Fruit fly (Drosophila melanogaster) whole organism, wandering third instar larva: Measurements from ENCODE around the gene sphinx1.
A peak's percentile ranks its signal among the peaks of the same experiment; 100 is the strongest.

Experiments
- CG32264 ChIP-seq: fragments of 200-800 bp; sonication (Bioruptor generic); optimal IDR thresholded peaks from 2 replicates; lab custom pipeline; 2016; ENCODE audit warnings: missing biosample characterization, missing genetic modification characterization
- CG9705 ChIP-seq: fragments of 200-800 bp; sonication (Bioruptor generic); optimal IDR thresholded peaks from 2 replicates; lab custom pipeline; 2018; ENCODE audit warnings: missing biosample characterization, mild to moderate bottlenecking, missing genetic modification characterization
- CrebA ChIP-seq: fragments of 200-800 bp; sonication (Bioruptor generic); optimal IDR thresholded peaks from 2 replicates; lab custom pipeline; 2016; ENCODE audit warnings: missing biosample characterization, mild to moderate bottlenecking, missing genetic modification characterization, borderline replicate concordance
- Dfd ChIP-seq: fragments of >200 bp; optimal IDR thresholded peaks from 2 replicates; lab custom pipeline; 2017; ENCODE audit warnings: missing biosample characterization, missing genetic modification characterization
- Dif ChIP-seq: fragments of 200-275, 200-300 bp; sonication (Bioruptor generic); optimal IDR thresholded peaks from 2 replicates; lab custom pipeline; 2018; ENCODE audit warnings: missing biosample characterization, missing genetic modification characterization; ENCODE audit not compliant: partially characterized antibody
- GATAd ChIP-seq: sonication (Bioruptor generic); optimal IDR thresholded peaks from 2 replicates; lab custom pipeline; 2016; ENCODE audit warnings: missing biosample characterization, missing genetic modification characterization
- HLH106 ChIP-seq: fragments of 200-800 bp; optimal IDR thresholded peaks from 3 replicates; lab custom pipeline; 2019; ENCODE audit warnings: missing biosample characterization, mild to moderate bottlenecking, missing genetic modification characterization, moderate library complexity
- Hnf4 ChIP-seq: fragments of 200-800 bp; sonication (Bioruptor generic); optimal IDR thresholded peaks from 2 replicates; lab custom pipeline; 2016; ENCODE audit warnings: missing biosample characterization, mild to moderate bottlenecking, missing genetic modification characterization
- Hr78 ChIP-seq: fragments of >200 bp; optimal IDR thresholded peaks from 2 replicates; lab custom pipeline; 2017; ENCODE audit warnings: missing biosample characterization, missing genetic modification characterization
- Hr83 ChIP-seq: fragments of 200-300 bp; sonication (Bioruptor generic); optimal IDR thresholded peaks from 2 replicates; lab custom pipeline; 2016; ENCODE audit warnings: missing biosample characterization, mild to moderate bottlenecking, missing genetic modification characterization, moderate library complexity; ENCODE audit not compliant: poor library complexity, severe bottlenecking
- Jra ChIP-seq: sonication (Bioruptor generic); optimal IDR thresholded peaks from 2 replicates; lab custom pipeline; 2016; ENCODE audit warnings: missing biosample characterization, missing genetic modification characterization
- Mio ChIP-seq: sonication (Bioruptor generic); optimal IDR thresholded peaks from 2 replicates; lab custom pipeline; 2016; ENCODE audit warnings: missing biosample characterization, missing genetic modification characterization
- Myc ChIP-seq: fragments of >200 bp; optimal IDR thresholded peaks from 2 replicates; lab custom pipeline; 2017
- OdsH ChIP-seq: fragments of 200-800 bp; sonication (Bioruptor generic); optimal IDR thresholded peaks from 2 replicates; lab custom pipeline; 2016; ENCODE audit warnings: missing biosample characterization, mild to moderate bottlenecking, missing genetic modification characterization
- Rel ChIP-seq, 2 experiments: fragments of 200-800 bp; sonication (Bioruptor generic) in 1 of 2; optimal IDR thresholded peaks; 2 replicates in 1 of 2; 3 replicates in 1 of 2; lab custom pipeline; 2016 to 2019; ENCODE audit warnings: mild to moderate bottlenecking in 2 of 2, missing biosample characterization in 2 of 2, missing genetic modification characterization in 2 of 2, moderate library complexity in 1 of 2
- Sp1 ChIP-seq: fragments of 200-800 bp; sonication (Bioruptor generic); optimal IDR thresholded peaks from 3 replicates; lab custom pipeline; 2019; ENCODE audit warnings: missing biosample characterization, mild to moderate bottlenecking, missing genetic modification characterization, moderate library complexity
- Vsx2 ChIP-seq: fragments of 200-300, 225-300 bp; sonication (Bioruptor generic); optimal IDR thresholded peaks from 2 replicates; lab custom pipeline; 2018; ENCODE audit warnings: missing biosample characterization, missing genetic modification characterization; ENCODE audit not compliant: partially characterized antibody
- br ChIP-seq: fragments of 200-800 bp; sonication (Bioruptor generic); optimal IDR thresholded peaks from 2 replicates; lab custom pipeline; 2016; ENCODE audit warnings: missing biosample characterization, missing genetic modification characterization
- brk ChIP-seq: fragments of 200-800 bp; sonication (Bioruptor generic); optimal IDR thresholded peaks from 2 replicates; lab custom pipeline; 2016; ENCODE audit warnings: missing biosample characterization, mild to moderate bottlenecking, missing genetic modification characterization
- dl ChIP-seq, 2 experiments: fragments of 175-275, 200-275 bp in 1 of 2; fragments of 200-275 bp in 1 of 2; sonication (Bioruptor generic); optimal IDR thresholded peaks; lab custom pipeline; 2018; ENCODE audit warnings: mild to moderate bottlenecking in 2 of 2, missing biosample characterization in 2 of 2, missing genetic modification characterization in 2 of 2, moderate library complexity in 2 of 2; ENCODE audit not compliant: partially characterized antibody in 2 of 2, insufficient read depth in 1 of 2
- dmrt93B ChIP-seq: fragments of 200-800 bp; sonication (Bioruptor generic); optimal IDR thresholded peaks from 2 replicates; lab custom pipeline; 2018; ENCODE audit warnings: missing biosample characterization, mild to moderate bottlenecking, missing genetic modification characterization
- ey ChIP-seq: fragments of 200-800 bp; sonication (Bioruptor generic); optimal IDR thresholded peaks from 2 replicates; lab custom pipeline; 2016; ENCODE audit warnings: missing biosample characterization, missing genetic modification characterization
- foxo ChIP-seq, 2 experiments: fragments of 200-800 bp; sonication (Bioruptor generic); optimal IDR thresholded peaks; 2 replicates in 1 of 2; 3 replicates in 1 of 2; lab custom pipeline; 2016 to 2017; ENCODE audit warnings: missing biosample characterization in 2 of 2, missing genetic modification characterization in 2 of 2
- fru ChIP-seq: fragments of 200-800 bp; sonication (Bioruptor generic); optimal IDR thresholded peaks from 3 replicates; lab custom pipeline; 2016; ENCODE audit warnings: missing biosample characterization, mild to moderate bottlenecking, missing genetic modification characterization
- h ChIP-seq: fragments of 200-800 bp; sonication (Bioruptor generic); optimal IDR thresholded peaks from 3 replicates; lab custom pipeline; 2016; ENCODE audit warnings: missing biosample characterization, mild to moderate bottlenecking, missing genetic modification characterization
- jim ChIP-seq: fragments of 175-275, 200-325 bp; sonication (Bioruptor generic); optimal IDR thresholded peaks from 2 replicates; lab custom pipeline; 2016; ENCODE audit warnings: missing biosample characterization, mild to moderate bottlenecking, missing genetic modification characterization
- lola ChIP-seq: fragments of >200 bp; optimal IDR thresholded peaks from 2 replicates; lab custom pipeline; 2017; ENCODE audit warnings: missing biosample characterization, missing genetic modification characterization
- psq ChIP-seq: fragments of 200-800 bp; sonication (Bioruptor generic); optimal IDR thresholded peaks from 3 replicates; lab custom pipeline; 2017; ENCODE audit warnings: missing biosample characterization, mild to moderate bottlenecking, missing genetic modification characterization, moderate library complexity
- rgr ChIP-seq: fragments of 200-800 bp; sonication (Bioruptor generic); optimal IDR thresholded peaks from 3 replicates; lab custom pipeline; 2016; ENCODE audit warnings: missing biosample characterization, mild to moderate bottlenecking, missing genetic modification characterization
- sage ChIP-seq: fragments of 200-800 bp; sonication (Bioruptor generic); optimal IDR thresholded peaks from 2 replicates; lab custom pipeline; 2016; ENCODE audit warnings: missing biosample characterization, mild to moderate bottlenecking, missing genetic modification characterization
- sv ChIP-seq: fragments of 200-800 bp; sonication (Bioruptor generic); optimal IDR thresholded peaks from 3 replicates; lab custom pipeline; 2016; ENCODE audit warnings: missing biosample characterization, missing genetic modification characterization
- tai ChIP-seq: sonication (Bioruptor generic); optimal IDR thresholded peaks from 2 replicates; lab custom pipeline; 2016; ENCODE audit warnings: missing biosample characterization, missing genetic modification characterization
- usp ChIP-seq: fragments of >200 bp; optimal IDR thresholded peaks from 2 replicates; lab custom pipeline; 2017; ENCODE audit warnings: missing biosample characterization, missing genetic modification characterization
- woc ChIP-seq: sonication (Bioruptor generic); optimal IDR thresholded peaks from 2 replicates; lab custom pipeline; 2016; ENCODE audit warnings: missing biosample characterization, mild to moderate bottlenecking, missing genetic modification characterization

sphinx1 gene

DNA sequence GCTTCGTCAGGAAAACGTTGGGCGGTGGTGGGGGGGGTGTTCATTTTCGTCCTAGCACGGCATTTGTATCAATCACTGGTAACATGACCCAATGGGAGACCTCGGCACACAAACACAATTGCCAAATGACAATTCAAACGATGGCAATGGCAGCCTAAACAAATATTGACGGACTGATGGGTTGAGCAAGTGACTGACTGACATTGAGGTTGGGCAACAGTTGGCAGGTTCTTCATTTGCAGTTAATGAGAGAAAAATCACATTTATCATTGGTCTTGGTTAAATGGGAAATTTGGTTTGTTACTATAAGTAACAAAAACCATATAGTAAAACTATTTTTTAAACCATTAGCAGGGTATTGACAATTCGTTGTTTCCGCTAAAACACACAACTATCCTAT, 9.9 kb upstream of the sphinx1 start:
- TF ChIP-seq psq (GFP tag; lab: Kevin White, UChicago) (no peak), CrebA (GFP tag; lab: Kevin White, UChicago) (no peak), brk (GFP tag; lab: Kevin White, UChicago) (no peak), dmrt93B (no peak), CG32264 (GFP tag; lab: Kevin White, UChicago) (no peak), sv (GFP tag; lab: Kevin White, UChicago) (no peak), rgr (no peak)

DNA sequence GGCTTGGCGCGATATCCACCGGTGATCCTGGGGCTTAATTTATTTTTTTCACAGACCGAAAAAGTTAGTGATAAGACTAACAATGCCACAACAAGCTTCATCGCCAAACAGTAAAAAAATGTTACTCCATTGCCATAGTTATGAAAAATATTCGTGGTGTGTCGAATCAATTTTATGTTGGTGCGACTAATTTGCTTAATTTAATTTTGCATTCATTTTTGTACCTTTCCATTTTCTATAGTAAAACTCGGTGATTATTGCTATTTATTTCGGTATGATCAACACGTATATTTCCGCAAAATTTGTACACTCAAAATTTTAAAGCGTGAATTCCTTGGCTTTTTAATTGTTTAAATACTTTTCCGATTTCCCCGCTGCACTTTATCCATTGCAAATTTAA, 1.4 kb upstream of the sphinx1 start, which contains the start of gene sphinx2:
TSS of gene sphinx2 (minus strand) at position 101 of the 400 bp plus-strand sequence.
- TF ChIP-seq psq (GFP tag; lab: Kevin White, UChicago), result no peak
- TF ChIP-seq sage (GFP tag; lab: Kevin White, UChicago), result no peak
- no peak for TF ChIP-seq ey (GFP tag; lab: Kevin White, UChicago)
- TF ChIP-seq foxo (GFP tag; optimal IDR thresholded peaks at IDR 0.05; lab: Kevin White, UChicago), result no peak
- no peak for TF ChIP-seq fru (GFP tag; lab: Kevin White, UChicago)
- no peak for TF ChIP-seq jim
- TF ChIP-seq CG9705 (GFP tag; lab: Kevin White, UChicago), result no peak
- no peak for TF ChIP-seq CrebA (GFP tag; lab: Kevin White, UChicago)

DNA sequence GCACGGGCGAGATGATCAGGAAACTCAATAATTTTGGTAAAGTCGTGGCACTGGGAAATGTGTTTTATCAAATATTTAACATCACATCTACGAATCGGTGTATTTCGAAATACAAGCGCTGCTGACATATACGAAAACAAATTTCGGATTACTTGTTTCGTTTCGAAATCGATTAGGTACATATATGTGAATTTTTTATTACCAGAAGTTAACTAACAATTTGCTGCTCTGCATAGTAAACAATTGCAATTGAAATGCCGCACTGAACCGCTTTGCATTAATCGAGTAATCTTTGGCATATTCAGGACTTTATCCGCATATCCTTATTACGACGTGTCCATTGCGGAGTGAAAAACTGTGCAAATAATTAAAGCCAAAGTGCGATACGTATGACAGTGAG, 1.8 kb downstream of the sphinx1 start, which contains the start of gene CG14835:
TSS of gene CG14835 (minus strand) at position 101 of the 400 bp plus-strand sequence.
- TF ChIP-seq GATAd (GFP tag; lab: Kevin White, UChicago), result no peak
- TF ChIP-seq tai (GFP tag; lab: Kevin White, UChicago), result no peak
- no peak for TF ChIP-seq woc (GFP tag; lab: Kevin White, UChicago)
- no peak for TF ChIP-seq Jra (GFP tag; lab: Kevin White, UChicago)
- TF ChIP-seq ey (GFP tag; lab: Kevin White, UChicago), result no peak
- TF ChIP-seq jim, result no peak
- no peak for TF ChIP-seq Vsx2 (GFP tag; lab: Kevin White, UChicago)
- TF ChIP-seq psq (GFP tag; lab: Kevin White, UChicago), result no peak
- no peak for TF ChIP-seq dl (GFP tag; optimal IDR thresholded peaks at IDR 0.05; lab: Kevin White, UChicago; ENCODE audit: insufficient read depth in 1 of 2, partially characterized antibody in 2 of 2)
- no peak for TF ChIP-seq h (GFP tag; lab: Kevin White, UChicago)
- no peak for TF ChIP-seq lola
- TF ChIP-seq sage (GFP tag; lab: Kevin White, UChicago), result no peak
- TF ChIP-seq sv (GFP tag; lab: Kevin White, UChicago), result no peak
- TF ChIP-seq CG9705 (GFP tag; lab: Kevin White, UChicago), result no peak
- no peak for TF ChIP-seq br
- no peak for TF ChIP-seq HLH106
- no peak for TF ChIP-seq Hr83 (GFP tag; lab: Kevin White, UChicago)
- no peak for TF ChIP-seq Myc (lab: Kevin White, UChicago)
- no peak for TF ChIP-seq Mio

DNA sequence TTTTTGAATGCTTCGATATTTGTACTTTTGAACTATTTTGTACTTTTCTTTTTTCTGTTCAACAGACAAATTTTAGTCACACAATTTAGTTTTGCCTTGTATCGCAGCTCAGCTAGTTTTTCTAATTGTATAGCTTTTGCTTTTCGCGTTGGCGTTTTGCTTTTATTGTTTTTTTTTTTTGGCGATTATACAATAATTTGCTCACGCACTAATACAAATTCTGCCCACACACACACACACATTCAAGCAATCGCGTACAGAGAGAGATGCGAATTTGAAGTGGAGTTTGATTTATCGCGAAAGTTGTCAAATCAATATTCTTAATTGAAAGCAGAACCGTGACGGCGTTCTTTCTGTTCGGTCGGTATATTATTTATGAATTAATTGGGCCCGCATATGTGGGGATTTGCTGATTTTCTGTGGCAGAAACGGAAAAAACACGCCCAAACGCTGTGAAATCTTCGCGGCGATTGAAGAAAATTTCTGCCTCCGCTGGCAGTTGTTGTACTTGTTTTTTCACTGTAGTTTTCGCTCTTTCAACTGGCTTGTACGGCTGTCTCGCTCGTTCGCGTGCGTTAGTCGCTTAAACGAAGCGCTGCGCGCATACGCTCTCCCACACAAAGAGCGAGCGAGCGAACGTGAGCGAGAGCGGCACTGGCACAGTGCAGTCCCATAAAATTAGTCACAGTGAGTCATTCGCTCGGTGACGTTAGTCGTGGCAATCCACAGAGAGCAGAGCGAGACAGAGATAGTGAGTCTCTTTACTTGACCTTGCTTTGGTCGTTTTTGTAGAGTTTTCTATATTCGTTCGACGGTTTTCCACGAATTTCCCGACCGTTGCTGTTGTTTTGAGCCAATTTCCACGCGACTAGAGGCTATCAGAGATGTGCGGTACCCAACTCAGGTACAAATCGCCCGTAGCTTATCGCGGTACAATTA, 4.2 kb downstream of the sphinx1 start, which contains the start of gene Rac2:
TSS of gene Rac2 (minus strand) at position 476 of the 939 bp plus-strand sequence.
- TF ChIP-seq tai (GFP tag; lab: Kevin White, UChicago) (peak; percentile 58), dmrt93B (peak; percentile 21), Dif (GFP tag; lab: Kevin White, UChicago) (peak; percentile 94), rgr (peak; percentile 51), br (peak; percentile 37), CG9705 (GFP tag; lab: Kevin White, UChicago) (no peak), lola (no peak), Rel (GFP tag; optimal IDR thresholded peaks at IDR 0.05; lab: Kevin White, UChicago) (no peak), Rel (tag; optimal IDR thresholded peaks at IDR 0.05; lab: Kevin White, UChicago) (peak; percentile 42), Jra (GFP tag; lab: Kevin White, UChicago) (peak; percentile 99), Dfd (GFP tag; lab: Kevin White, UChicago) (no peak), OdsH (GFP tag; lab: Kevin White, UChicago) (peak; percentile 37), psq (GFP tag; lab: Kevin White, UChicago) (peak; percentile 30), Sp1 (GFP tag; lab: Kevin White, UChicago) (peak; percentile 22), ey (GFP tag; lab: Kevin White, UChicago) (peak; percentile 50), HLH106 (peak; percentile 60), foxo (GFP tag; optimal IDR thresholded peaks at IDR 0.05; lab: Kevin White, UChicago) (peak in 1 of 2 experiments; percentile 34), fru (GFP tag; lab: Kevin White, UChicago) (peak; percentile 61), usp (GFP tag; lab: Kevin White, UChicago) (no peak), h (GFP tag; lab: Kevin White, UChicago) (peak; percentile 65), sage (GFP tag; lab: Kevin White, UChicago) (no peak), CrebA (GFP tag; lab: Kevin White, UChicago) (no peak), Vsx2 (GFP tag; lab: Kevin White, UChicago) (peak; percentile 41), woc (GFP tag; lab: Kevin White, UChicago) (peak; percentile 41), Hr78 (GFP tag; lab: Kevin White, UChicago) (no peak), Hnf4 (GFP tag; lab: Kevin White, UChicago) (peak; percentile 28), dl (GFP tag; optimal IDR thresholded peaks at IDR 0.05; lab: Kevin White, UChicago; ENCODE audit: insufficient read depth in 1 of 2, partially characterized antibody in 2 of 2) (peak; percentile 75 to 87)
